Fruit fly (Drosophila melanogaster) whole organism, prepupa: ENCODE data around the gene COX6B.

Source experiments
- CG10669 ChIP-seq: fragments of 200-800 bp; sonication (Bioruptor generic); optimal IDR thresholded peaks from 3 replicates; lab custom pipeline; 2018; ENCODE audit warnings: missing biosample characterization, mild to moderate bottlenecking, missing genetic modification characterization, moderate library complexity
- CG15336 ChIP-seq: fragments of 200-800 bp; sonication (Bioruptor generic); IDR thresholded peaks from 2 replicates; pipeline ENCODE4 v1.3.6; 2022; ENCODE audit warnings: missing biosample characterization, missing genetic modification characterization
- CG32006 ChIP-seq: fragments of 200-800 bp; sonication (Bioruptor generic); optimal IDR thresholded peaks from 3 replicates; lab custom pipeline; 2017; ENCODE audit warnings: missing biosample characterization, mild to moderate bottlenecking, missing genetic modification characterization
- CG34406 ChIP-seq: fragments of 200-800 bp; sonication (Bioruptor generic); optimal IDR thresholded peaks from 3 replicates; lab custom pipeline; 2016; ENCODE audit warnings: missing biosample characterization, missing genetic modification characterization
- CG8119 ChIP-seq: fragments of 200-800 bp; sonication (Bioruptor generic); IDR thresholded peaks from 3 replicates; pipeline ENCODE4 v1.3.6; 2022; ENCODE audit warnings: missing biosample characterization, missing genetic modification characterization
- CG8319 ChIP-seq: fragments of 200-800 bp; sonication (Bioruptor generic); optimal IDR thresholded peaks from 3 replicates; lab custom pipeline; 2016; ENCODE audit warnings: missing biosample characterization, missing genetic modification characterization
- Eip75B ChIP-seq: fragments of 200-800 bp; sonication (Bioruptor generic); optimal IDR thresholded peaks from 3 replicates; lab custom pipeline; 2016; ENCODE audit warnings: missing biosample characterization, missing genetic modification characterization
- Eip78C ChIP-seq: fragments of 200-800 bp; sonication (Bioruptor generic); peaks from one replicate; lab custom pipeline; 2016; ENCODE audit warnings: missing biosample characterization, missing genetic modification characterization
- Ets96B ChIP-seq: fragments of 200-800 bp; optimal IDR thresholded peaks from 2 replicates; lab custom pipeline; 2019; ENCODE audit warnings: missing biosample characterization, mild to moderate bottlenecking, missing genetic modification characterization, moderate library complexity
- Sox15 ChIP-seq: fragments of 200-800 bp; sonication (Bioruptor generic); optimal IDR thresholded peaks from 3 replicates; lab custom pipeline; 2016; ENCODE audit warnings: missing biosample characterization, missing genetic modification characterization
- cyc ChIP-seq: fragments of 200-800 bp; sonication (Bioruptor generic); optimal IDR thresholded peaks from 3 replicates; lab custom pipeline; 2016; ENCODE audit warnings: missing biosample characterization, missing genetic modification characterization
- dsx ChIP-seq: fragments of 200-800 bp; optimal IDR thresholded peaks from 3 replicates; lab custom pipeline; 2019; ENCODE audit warnings: missing biosample characterization, mild to moderate bottlenecking, missing genetic modification characterization, moderate library complexity; ENCODE audit not compliant: poor library complexity, severe bottlenecking
- fd59A ChIP-seq: fragments of 200-800 bp; sonication (Bioruptor generic); optimal IDR thresholded peaks from 2 replicates; lab custom pipeline; 2017; ENCODE audit warnings: missing biosample characterization, mild to moderate bottlenecking, missing genetic modification characterization, missing genetic modification reagents
- spab ChIP-seq: fragments of 200-800 bp; sonication (Bioruptor generic); optimal IDR thresholded peaks from 2 replicates; lab custom pipeline; 2017; ENCODE audit warnings: missing biosample characterization, mild to moderate bottlenecking, missing genetic modification characterization, missing genetic modification reagents
- ss ChIP-seq, 2 experiments: fragments of 200-800 bp; sonication (Bioruptor generic); optimal IDR thresholded peaks; 2 replicates in 1 of 2; 3 replicates in 1 of 2; lab custom pipeline; 2017 to 2018; ENCODE audit warnings: mild to moderate bottlenecking in 2 of 2, missing biosample characterization in 2 of 2, missing genetic modification characterization in 2 of 2, moderate library complexity in 1 of 2

Gene COX6B

DNA sequence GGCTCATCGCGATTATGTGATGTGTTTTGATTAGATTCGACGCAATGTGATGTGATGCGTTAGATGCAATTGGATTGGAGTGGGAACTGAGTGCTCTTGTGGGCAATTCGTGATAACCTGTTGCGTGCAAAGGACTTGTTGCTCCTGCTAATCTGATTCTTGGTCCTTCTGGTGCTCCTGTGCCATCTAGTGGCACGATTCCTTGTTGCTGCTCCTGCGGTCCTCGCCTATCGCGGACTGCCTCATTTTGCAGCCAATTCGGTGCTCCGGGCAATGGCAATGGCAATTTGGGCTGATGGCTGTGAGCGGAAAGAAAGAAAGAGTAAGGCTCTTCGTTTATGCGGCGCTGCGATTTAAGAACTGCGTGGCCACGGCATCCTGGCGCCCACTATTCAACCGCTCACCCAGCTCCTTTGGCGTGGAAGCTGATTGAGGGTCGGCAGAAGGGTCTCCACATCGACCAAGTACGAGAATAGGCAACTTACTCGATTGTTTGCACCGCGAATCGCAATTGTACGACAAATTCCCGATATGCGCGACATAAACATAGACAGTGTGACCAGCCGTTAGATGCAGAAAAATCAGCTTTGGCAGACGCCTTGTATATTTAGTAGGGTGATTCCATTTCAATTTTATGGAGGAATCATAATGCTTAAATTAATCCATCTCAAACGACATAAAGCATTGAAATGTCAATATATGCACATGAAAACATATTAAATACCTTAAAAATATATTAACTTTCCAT is 51.0 kb downstream of the COX6B start, which contains the start of gene Mer (continued):
- peak; percentile 73 for TF ChIP-seq Sox15 (GFP tag; lab: Kevin White, UChicago)
- peak; percentile 78 for TF ChIP-seq dsx (GFP tag; lab: Kevin White, UChicago)
- peak; percentile 70 for TF ChIP-seq fd59A (GFP tag; lab: Kevin White, UChicago)
- TF ChIP-seq CG8319 (GFP tag; lab: Kevin White, UChicago): peak; percentile 69
- peak; percentile 78 for TF ChIP-seq CG34406
- TF ChIP-seq spab (GFP tag; lab: Kevin White, UChicago): peak; percentile 65
- peak; percentile 81 to 85 for TF ChIP-seq ss (GFP tag; optimal IDR thresholded peaks at IDR 0.05; lab: Kevin White, UChicago)
- TF ChIP-seq cyc (GFP tag; lab: Kevin White, UChicago): peak; percentile 83
- peak; percentile 86 for TF ChIP-seq CG8119 (GFP tag; lab: Robert Waterston, UW)
- TF ChIP-seq Eip78C: peak; percentile 94
- peak; percentile 82 for TF ChIP-seq Ets96B
- TF ChIP-seq CG15336 (GFP tag; lab: Robert Waterston, UW): peak; percentile 91
- TF ChIP-seq Eip75B: peak; percentile 83
- TF ChIP-seq CG10669 (GFP tag; lab: Kevin White, UChicago): peak; percentile 82
- TF ChIP-seq CG32006 (GFP tag; lab: Kevin White, UChicago): peak; percentile 89
- TF ChIP-seq, all 60 proteins: peak for 53
